Worm (Caenorhabditis elegans) whole organism, early embryonic: Measurements from ENCODE around the gene tpst-2.

ENCODE experiments used
- B0310.2 ChIP-seq: sonication (generic microtip); optimal IDR thresholded peaks from 2 replicates; lab custom pipeline; 2016; ENCODE audit warnings: mild to moderate bottlenecking, missing genetic modification characterization, missing compliant biosample characterization
- F13C5.2 ChIP-seq: sonication (generic microtip); optimal IDR thresholded peaks from 2 replicates; lab custom pipeline; 2017; ENCODE audit warnings: mild to moderate bottlenecking, missing genetic modification characterization, inconsistent platforms, missing compliant biosample characterization
- aly-1 ChIP-seq: sonication (generic microtip); optimal IDR thresholded peaks from 2 replicates; lab custom pipeline; 2016; ENCODE audit warnings: missing genetic modification characterization, missing compliant biosample characterization
- ama-1 ChIP-seq: fragments of 150-350 bp; optimal IDR thresholded peaks from 2 replicates; lab custom pipeline; 2014
- ceh-13 ChIP-seq: fragments of 200-800 bp; sonication (Bioruptor generic); optimal IDR thresholded peaks from 2 replicates; lab custom pipeline; 2018; ENCODE audit warnings: mild to moderate bottlenecking, missing genetic modification characterization, missing compliant biosample characterization
- ceh-36 ChIP-seq: sonication (generic microtip); optimal IDR thresholded peaks from 2 replicates; lab custom pipeline; 2016; ENCODE audit warnings: missing genetic modification characterization, inconsistent platforms, missing compliant biosample characterization
- ets-7 ChIP-seq: sonication (generic microtip); optimal IDR thresholded peaks from 2 replicates; lab custom pipeline; 2016; ENCODE audit warnings: missing genotype, missing genetic modification characterization, missing compliant biosample characterization
- flt-1 ChIP-seq: fragments of 200-800 bp; sonication (Bioruptor generic); IDR thresholded peaks from 2 replicates; pipeline ENCODE4 v1.3.6; 2022; ENCODE audit warnings: missing genetic modification characterization, missing compliant biosample characterization
- hmbx-1 ChIP-seq: sonication (generic microtip); optimal IDR thresholded peaks from 2 replicates; lab custom pipeline; 2016; ENCODE audit warnings: mild to moderate bottlenecking, missing genetic modification characterization, missing compliant biosample characterization
- hmg-4 ChIP-seq: fragments of 200-800 bp; sonication (Bioruptor generic); optimal IDR thresholded peaks from 2 replicates; lab custom pipeline; 2018; ENCODE audit warnings: mild to moderate bottlenecking, missing genetic modification characterization, missing compliant biosample characterization
- hnd-1 ChIP-seq: sonication (generic microtip); optimal IDR thresholded peaks from 2 replicates; lab custom pipeline; 2016; ENCODE audit warnings: missing genetic modification characterization, missing compliant biosample characterization
- pes-1 ChIP-seq: fragments of 200-800 bp; sonication (Bioruptor generic); IDR thresholded peaks from 2 replicates; pipeline ENCODE4 v1.3.6; 2022; ENCODE audit warnings: missing genetic modification reagents, missing genetic modification characterization, missing compliant biosample characterization
- scrt-1 ChIP-seq: fragments of 200-800 bp; sonication (Bioruptor generic); IDR thresholded peaks from 2 replicates; pipeline ENCODE4 v1.3.6; 2022; ENCODE audit warnings: missing genetic modification characterization, missing compliant biosample characterization
- sea-1 ChIP-seq: fragments of 200-800 bp; sonication (Bioruptor generic); conservative IDR thresholded peaks from 2 replicates; pipeline ENCODE4 v1.3.6; 2022; ENCODE audit warnings: missing genetic modification characterization, missing compliant biosample characterization
- tbx-11 ChIP-seq: fragments of 200-800 bp; sonication (Bioruptor generic); IDR thresholded peaks from 2 replicates; pipeline ENCODE4 v1.3.6; 2022; ENCODE audit warnings: missing genetic modification characterization, missing compliant biosample characterization
- tbx-37 ChIP-seq: fragments of 200-800 bp; sonication (Bioruptor generic); conservative IDR thresholded peaks from 2 replicates; pipeline ENCODE4 v1.3.6; 2022; ENCODE audit warnings: missing genetic modification reagents, missing genetic modification characterization, missing compliant biosample characterization
- tra-4 ChIP-seq: sonication (generic microtip); optimal IDR thresholded peaks from 2 replicates; lab custom pipeline; 2017; ENCODE audit warnings: missing genetic modification characterization, missing compliant biosample characterization

Gene tpst-2

DNA sequence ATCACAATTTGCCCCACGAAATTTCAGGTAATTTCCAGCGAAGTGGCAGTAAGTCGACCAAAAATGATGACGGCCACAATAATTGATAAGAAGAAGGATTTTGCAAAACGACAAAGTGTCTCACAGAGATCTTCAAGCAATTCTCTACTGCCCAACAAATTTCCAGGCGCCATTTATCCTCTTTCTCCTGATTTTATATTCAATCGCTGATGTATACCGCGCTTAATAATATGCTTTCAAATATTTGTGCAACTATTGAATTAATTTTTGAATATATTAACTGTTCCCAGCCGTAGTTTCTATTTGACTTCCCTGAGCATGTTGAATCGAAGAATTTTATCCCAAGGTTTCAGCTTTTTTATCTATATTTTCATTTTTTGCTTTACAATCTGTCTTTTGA, at the start of gene tpst-2:
tpst-2 (plus strand) TSS at position 301 of the 400 bp plus-strand sequence.
- TF ChIP-seq ets-7 (tag; lab: Kevin White, UChicago): no peak

DNA sequence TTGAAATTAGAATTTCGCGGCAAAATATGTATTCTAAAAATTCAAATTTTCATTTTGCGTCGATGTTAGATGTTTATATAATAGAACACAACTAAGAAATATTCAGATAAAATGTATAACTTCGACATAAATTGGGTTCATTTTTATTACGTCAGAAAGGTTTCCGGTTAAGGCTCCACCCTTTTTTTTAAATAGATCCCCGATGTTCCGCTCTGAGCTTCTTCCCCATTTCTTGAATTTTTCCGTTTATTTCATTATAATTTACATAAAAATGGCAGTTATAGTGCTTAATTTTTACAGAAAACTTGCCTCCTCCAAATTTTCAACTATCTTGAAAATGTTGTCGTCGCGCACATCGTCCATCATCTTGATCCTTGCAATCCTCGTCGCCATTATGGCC, 46.2 kb upstream of the tpst-2 start, which contains the start of gene flp-24:
flp-24 (plus strand) TSS at position 301 of the 400 bp plus-strand sequence.
- no peak for TF ChIP-seq aly-1 (tag; lab: Kevin White, UChicago)
- no peak for TF ChIP-seq ceh-13 (GFP tag; lab: Kevin White, UChicago)
- TF ChIP-seq sea-1 (GFP tag; lab: Robert Waterston, UW): no peak
- TF ChIP-seq pes-1: no peak
- TF ChIP-seq ama-1: no peak
- TF ChIP-seq ets-7 (tag; lab: Kevin White, UChicago): no peak
- no peak for TF ChIP-seq F13C5.2 (tag; lab: Kevin White, UChicago)
- TF ChIP-seq hnd-1 (tag; lab: Kevin White, UChicago): no peak
- no peak for TF ChIP-seq ceh-36
- TF ChIP-seq hmg-4 (GFP tag; lab: Kevin White, UChicago): no peak
- no peak for TF ChIP-seq scrt-1 (GFP tag; lab: Robert Waterston, UW)
- TF ChIP-seq flt-1 (GFP tag; lab: Robert Waterston, UW): no peak
- TF ChIP-seq tbx-37: no peak
- no peak for TF ChIP-seq tra-4
- TF ChIP-seq B0310.2: no peak
- no peak for TF ChIP-seq tbx-11 (GFP tag; lab: Robert Waterston, UW)
- TF ChIP-seq hmbx-1: no peak

DNA sequence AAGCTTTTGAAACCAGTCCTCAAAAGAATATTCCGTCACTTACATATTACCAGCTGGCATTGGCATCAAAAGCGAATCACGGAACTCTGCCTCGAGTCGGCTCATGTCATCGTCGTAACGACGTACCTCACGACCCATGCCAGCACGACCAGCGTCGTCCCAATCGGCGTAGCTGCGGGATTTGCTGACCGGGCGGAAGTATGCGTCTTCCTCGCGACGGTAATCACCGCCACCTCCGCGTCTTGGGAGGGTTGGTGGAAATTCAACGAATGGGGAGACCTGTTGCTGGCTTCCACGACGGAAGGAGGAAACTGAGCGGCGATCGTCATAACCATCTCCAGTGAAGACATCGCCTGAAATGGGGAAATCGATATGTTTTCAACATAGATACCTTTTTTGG, 43.0 kb upstream of the tpst-2 start:
- no peak for TF ChIP-seq ama-1
- no peak for TF ChIP-seq sea-1 (GFP tag; lab: Robert Waterston, UW)
- TF ChIP-seq flt-1 (GFP tag; lab: Robert Waterston, UW): no peak

DNA sequence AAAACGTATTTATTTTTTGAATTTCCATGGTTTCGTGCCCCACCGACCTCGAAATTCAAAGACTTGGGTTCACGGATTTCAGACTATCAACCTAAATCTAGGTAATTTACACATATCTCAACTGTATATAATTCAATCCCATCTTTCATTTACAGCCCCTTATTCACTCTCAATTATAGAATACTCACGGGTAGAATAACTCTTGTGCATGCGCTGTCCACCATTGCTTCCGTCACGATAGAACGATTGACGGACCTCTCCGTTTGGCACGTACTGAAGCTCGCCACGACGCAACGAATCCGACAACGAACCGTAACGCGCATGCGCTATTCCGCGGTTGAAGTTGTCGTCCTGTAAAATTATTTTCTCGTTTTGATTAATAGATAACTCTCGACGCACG, 42.4 kb upstream of the tpst-2 start:
- no peak for TF ChIP-seq sea-1 (GFP tag; lab: Robert Waterston, UW)

DNA sequence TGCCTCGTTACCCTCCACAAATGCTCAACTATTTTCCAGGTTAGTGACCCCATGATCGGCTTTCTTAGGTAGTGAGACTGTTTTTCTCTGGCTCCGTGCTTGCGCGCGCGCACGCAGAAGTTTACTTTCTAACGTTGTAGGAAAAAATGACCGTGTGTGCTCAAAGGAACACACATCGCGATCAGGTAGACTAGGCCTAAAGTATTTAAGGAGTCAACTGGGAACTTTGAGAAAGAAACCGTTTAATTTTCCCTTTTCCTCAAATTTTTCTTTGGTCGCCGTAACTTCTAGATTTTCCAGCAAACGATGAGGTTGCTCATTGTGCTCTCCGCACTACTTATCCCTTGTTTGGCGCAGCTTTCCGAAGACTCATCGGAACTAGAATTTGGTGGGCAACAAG, 30.7 kb upstream of the tpst-2 start, which contains the start of gene idpp-1:
idpp-1 (plus strand) TSS at position 301 of the 400 bp plus-strand sequence.
- TF ChIP-seq pes-1: no peak

DNA sequence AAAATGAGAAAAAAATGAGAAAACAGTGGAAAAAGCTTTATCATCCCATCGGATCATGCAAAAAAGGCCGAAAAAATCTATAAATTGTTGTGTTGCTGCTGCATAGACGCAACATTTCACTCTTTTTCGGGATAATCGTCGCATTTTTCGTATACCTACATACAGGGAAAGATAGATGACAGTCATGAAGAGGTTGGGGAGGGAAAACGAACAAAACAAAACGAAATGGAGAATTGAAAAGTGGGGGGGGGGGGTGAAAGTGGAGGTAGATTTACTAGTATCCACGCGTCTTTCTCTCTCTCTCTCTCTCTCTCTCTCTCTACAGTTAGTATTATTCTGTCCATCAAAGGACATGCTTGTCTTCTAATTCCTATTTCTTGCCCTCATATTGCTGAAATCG, 26.6 kb upstream of the tpst-2 start:
- TF ChIP-seq B0310.2 (no peak), hmbx-1 (no peak), ceh-36 (no peak)

DNA sequence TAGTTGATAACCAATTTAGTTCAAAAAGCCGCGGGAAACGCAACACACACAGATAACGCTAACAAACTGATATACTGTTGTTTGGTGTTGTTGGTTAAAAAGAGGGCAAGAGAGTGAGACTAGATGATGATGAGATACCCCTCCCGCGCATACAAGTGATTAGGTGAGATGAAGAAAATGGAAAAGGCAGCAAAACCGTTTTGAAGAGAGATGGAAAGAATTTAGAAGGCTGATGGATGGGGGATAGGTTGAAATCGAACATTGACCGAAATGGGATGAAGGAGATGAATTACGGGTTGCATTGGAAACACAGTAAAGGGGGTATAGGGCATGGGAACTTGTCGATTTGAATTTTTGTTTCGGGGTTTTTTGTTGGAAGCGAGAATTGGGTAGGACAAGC, 22.3 kb upstream of the tpst-2 start:
- TF ChIP-seq ceh-13 (GFP tag; lab: Kevin White, UChicago) (no peak), tra-4 (no peak), ceh-36 (no peak), aly-1 (tag; lab: Kevin White, UChicago) (no peak), ets-7 (tag; lab: Kevin White, UChicago) (no peak), pes-1 (no peak), tbx-11 (GFP tag; lab: Robert Waterston, UW) (no peak), B0310.2 (no peak), hmbx-1 (no peak), sea-1 (GFP tag; lab: Robert Waterston, UW) (no peak), hmg-4 (GFP tag; lab: Kevin White, UChicago) (no peak)

DNA sequence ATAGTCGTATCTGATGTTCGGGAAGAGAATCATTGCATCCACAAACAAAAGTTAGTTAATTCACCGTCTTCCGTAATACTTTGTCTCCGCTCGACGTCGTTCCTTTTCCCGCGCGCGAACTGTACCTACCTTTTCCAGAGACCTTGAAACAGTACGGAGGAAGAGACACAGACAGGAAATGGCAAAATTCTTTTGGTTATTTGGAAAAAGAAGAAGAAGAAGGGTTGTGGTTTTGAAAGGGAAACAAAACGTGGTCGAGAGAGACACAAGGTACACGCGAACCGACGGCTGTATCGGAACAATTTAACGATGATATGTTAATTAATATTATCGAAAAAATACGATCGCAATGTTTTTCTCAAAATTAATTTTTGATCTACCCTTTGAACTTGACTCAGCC, 21.0 kb upstream of the tpst-2 start:
- TF ChIP-seq flt-1 (GFP tag; lab: Robert Waterston, UW): no peak
- TF ChIP-seq ets-7 (tag; lab: Kevin White, UChicago): no peak
- no peak for TF ChIP-seq ceh-36
- no peak for TF ChIP-seq scrt-1 (GFP tag; lab: Robert Waterston, UW)
- no peak for TF ChIP-seq ceh-13 (GFP tag; lab: Kevin White, UChicago)
- no peak for TF ChIP-seq pes-1
- no peak for TF ChIP-seq hmbx-1
- no peak for TF ChIP-seq aly-1 (tag; lab: Kevin White, UChicago)
- no peak for TF ChIP-seq tbx-37
- no peak for TF ChIP-seq F13C5.2 (tag; lab: Kevin White, UChicago)
- TF ChIP-seq B0310.2: no peak
- no peak for TF ChIP-seq sea-1 (GFP tag; lab: Robert Waterston, UW)
- no peak for TF ChIP-seq hmg-4 (GFP tag; lab: Kevin White, UChicago)
- no peak for TF ChIP-seq hnd-1 (tag; lab: Kevin White, UChicago)
- no peak for TF ChIP-seq ama-1
- TF ChIP-seq tbx-11 (GFP tag; lab: Robert Waterston, UW): no peak
- TF ChIP-seq tra-4: no peak

DNA sequence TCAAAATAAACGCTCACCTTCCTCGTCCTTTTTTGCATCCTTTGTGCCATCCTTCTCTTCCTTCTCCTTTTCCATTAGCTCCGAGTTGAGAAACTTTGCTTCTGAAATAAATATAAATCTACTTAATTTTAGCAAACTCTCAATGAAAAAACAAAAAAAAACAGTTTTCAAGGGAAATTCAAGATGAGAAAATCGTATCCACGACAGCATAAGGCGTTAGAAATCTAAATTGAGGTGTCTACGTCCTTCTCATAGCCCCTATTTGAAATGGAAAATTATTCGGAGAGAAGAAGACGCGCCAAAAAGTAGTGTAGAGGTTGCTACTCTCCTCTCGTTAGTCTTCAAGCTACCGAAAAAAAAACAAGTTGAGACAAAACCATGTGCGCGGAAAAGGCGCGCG, 18.7 kb upstream of the tpst-2 start, which contains the start of gene pat-12:
pat-12 (minus strand) TSS at position 101 of the 400 bp plus-strand sequence.
- TF ChIP-seq hmbx-1 (no peak), hmg-4 (GFP tag; lab: Kevin White, UChicago) (no peak), ama-1 (no peak), aly-1 (tag; lab: Kevin White, UChicago) (no peak), pes-1 (no peak), sea-1 (GFP tag; lab: Robert Waterston, UW) (no peak), ets-7 (tag; lab: Kevin White, UChicago) (no peak), ceh-36 (no peak), ceh-13 (GFP tag; lab: Kevin White, UChicago) (no peak), F13C5.2 (tag; lab: Kevin White, UChicago) (no peak), tbx-37 (no peak)
